Worm (Caenorhabditis elegans) whole organism, midembryonic: ENCODE results near the gene F38C2.7.

ENCODE experiments used
- cog-1 ChIP-seq: sonication (generic microtip); optimal IDR thresholded peaks from 2 replicates; lab custom pipeline; 2016; ENCODE audit warnings: missing genetic modification characterization, missing compliant biosample characterization
- flt-1 ChIP-seq: fragments of 200-800 bp; sonication (Bioruptor generic); IDR thresholded peaks from 2 replicates; pipeline ENCODE4 v1.3.6; 2022; ENCODE audit warnings: missing genetic modification characterization, missing compliant biosample characterization
- klf-2 ChIP-seq: fragments of 200-800 bp; sonication (Bioruptor generic); conservative IDR thresholded peaks from 2 replicates; pipeline ENCODE4 v1.3.6; 2022; ENCODE audit warnings: missing genetic modification reagents, missing genetic modification characterization, missing compliant biosample characterization
- med-1 ChIP-seq: sonication (generic microtip); optimal IDR thresholded peaks from 2 replicates; lab custom pipeline; 2017; ENCODE audit warnings: missing genetic modification characterization, mild to moderate bottlenecking, missing compliant biosample characterization, antibody characterized with exemption, missing genetic modification reagents; ENCODE audit not compliant: insufficient read depth
- tab-1 ChIP-seq: fragments of 200-800 bp; sonication (Bioruptor generic); IDR thresholded peaks from 2 replicates; pipeline ENCODE4 v1.3.6; 2022; ENCODE audit warnings: missing genetic modification characterization, missing compliant biosample characterization
- ztf-23 ChIP-seq: fragments of 200-800 bp; sonication (Bioruptor generic); IDR thresholded peaks from 2 replicates; pipeline ENCODE4 v1.3.6; 2022; ENCODE audit warnings: missing genetic modification reagents, missing genetic modification characterization, missing compliant biosample characterization

ce11 chrIV:16257330-16257729 is 19.9 kb downstream of the F38C2.7 start, which contains the start of gene hlh-31:
- TF ChIP-seq tab-1 (GFP tag; lab: Robert Waterston, UW) (no peak), med-1 (GFP tag; lab: Kevin White, UChicago) (no peak), klf-2 (no peak), cog-1 (no peak), flt-1 (GFP tag; lab: Robert Waterston, UW) (no peak), ztf-23 (GFP tag; lab: Robert Waterston, UW) (no peak)
